Worm (Caenorhabditis elegans) whole organism, young adult: ENCODE data around the gene Y45F3A.1.

Experiments
- F10E7.11 ChIP-seq: sonication (generic microtip); optimal IDR thresholded peaks from 2 replicates; lab custom pipeline; 2017; ENCODE audit warnings: mild to moderate bottlenecking, missing genetic modification characterization, moderate library complexity, missing compliant biosample characterization
- F55B11.4 ChIP-seq: sonication (generic microtip); optimal IDR thresholded peaks from 2 replicates; lab custom pipeline; 2016; ENCODE audit warnings: missing compliant biosample characterization, missing genetic modification characterization, borderline replicate concordance; ENCODE audit not compliant: insufficient read depth
- ama-1 ChIP-seq, 3 experiments: fragments of 150-350 bp in 1 of 3; sonication (generic microtip) in 2 of 3; optimal IDR thresholded peaks; 2 replicates each; lab custom pipeline; 2014 to 2018; ENCODE audit warnings: missing biosample characterization in 2 of 3, missing genetic modification characterization in 2 of 3, missing genetic modification reagents in 2 of 3
- atf-7 ChIP-seq: sonication (generic microtip); optimal IDR thresholded peaks from 2 replicates; lab custom pipeline; 2017; ENCODE audit warnings: mild to moderate bottlenecking, missing genetic modification characterization, missing compliant biosample characterization
- madf-10 ChIP-seq: sonication (generic microtip); optimal IDR thresholded peaks from 2 replicates; lab custom pipeline; 2016; ENCODE audit warnings: mild to moderate bottlenecking, missing genetic modification characterization, missing compliant biosample characterization
- madf-8 ChIP-seq: fragments of 200-800 bp; sonication (Bioruptor generic); conservative IDR thresholded peaks from 2 replicates; pipeline ENCODE4 v1.3.6; 2022; ENCODE audit warnings: missing genetic modification reagents, missing genetic modification characterization, missing compliant biosample characterization
- mes-4 ChIP-seq: sonication (generic microtip); optimal IDR thresholded peaks from 2 replicates; lab custom pipeline; 2016; ENCODE audit warnings: missing genotype, missing genetic modification characterization, missing compliant biosample characterization
- nfya-1 ChIP-seq: sonication (generic microtip); optimal IDR thresholded peaks from 2 replicates; lab custom pipeline; 2017; ENCODE audit warnings: antibody characterized with exemption, missing compliant biosample characterization, missing genetic modification characterization, borderline replicate concordance; ENCODE audit not compliant: insufficient read depth
- pha-4 ChIP-seq: fragments of 150-350 bp; sonication (generic microtip); optimal IDR thresholded peaks from 2 replicates; lab custom pipeline; 2014; ENCODE audit warnings: missing biosample characterization, missing genetic modification reagents, missing genetic modification characterization
- rcor-1 ChIP-seq: fragments of 200-800 bp; sonication (Bioruptor generic); IDR thresholded peaks from 2 replicates; pipeline ENCODE4 v1.3.6; 2022; ENCODE audit warnings: missing genetic modification reagents, missing genetic modification characterization, missing compliant biosample characterization
- repo-1 ChIP-seq: sonication (generic microtip); optimal IDR thresholded peaks from 2 replicates; lab custom pipeline; 2017; ENCODE audit warnings: mild to moderate bottlenecking, missing genetic modification characterization, missing compliant biosample characterization
- xnd-1 ChIP-seq: sonication (generic microtip); optimal IDR thresholded peaks from 2 replicates; lab custom pipeline; 2016; ENCODE audit warnings: missing genotype, missing genetic modification reagents, missing genetic modification characterization, missing compliant biosample characterization
- zim-3 ChIP-seq: sonication (generic microtip); optimal IDR thresholded peaks from 2 replicates; lab custom pipeline; 2017; ENCODE audit warnings: mild to moderate bottlenecking, missing genetic modification characterization, moderate library complexity, missing compliant biosample characterization

- TF ChIP-seq pha-4 (tag; lab: Kevin White, UChicago) (no peak), madf-10 (no peak), atf-7 (tag; lab: Kevin White, UChicago) (peak; percentile 93), F55B11.4 (tag; lab: Kevin White, UChicago) (no peak), madf-8 (GFP tag; lab: Robert Waterston, UW) (no peak), ama-1 (optimal IDR thresholded peaks at IDR 0.05; lab: Kevin White, UChicago) (peak; percentile 65), ama-1 (GFP tag; optimal IDR thresholded peaks at IDR 0.05; lab: Kevin White, UChicago) (no peak), mes-4 (tag; lab: Kevin White, UChicago) (no peak), rcor-1 (GFP tag; lab: Robert Waterston, UW) (no peak), nfya-1 (tag; lab: Kevin White, UChicago) (no peak), F10E7.11 (no peak), repo-1 (tag; lab: Kevin White, UChicago) (peak; percentile 73), xnd-1 (tag; lab: Kevin White, UChicago) (no peak), zim-3 (tag; lab: Kevin White, UChicago) (no peak)
Observed at ce11 chrIII:10534191-10534590, 27.5 kb downstream of the Y45F3A.1 start.
